Fruit fly (Drosophila melanogaster): ENCODE data around the gene CG43844.

CG43844 gene

DNA sequence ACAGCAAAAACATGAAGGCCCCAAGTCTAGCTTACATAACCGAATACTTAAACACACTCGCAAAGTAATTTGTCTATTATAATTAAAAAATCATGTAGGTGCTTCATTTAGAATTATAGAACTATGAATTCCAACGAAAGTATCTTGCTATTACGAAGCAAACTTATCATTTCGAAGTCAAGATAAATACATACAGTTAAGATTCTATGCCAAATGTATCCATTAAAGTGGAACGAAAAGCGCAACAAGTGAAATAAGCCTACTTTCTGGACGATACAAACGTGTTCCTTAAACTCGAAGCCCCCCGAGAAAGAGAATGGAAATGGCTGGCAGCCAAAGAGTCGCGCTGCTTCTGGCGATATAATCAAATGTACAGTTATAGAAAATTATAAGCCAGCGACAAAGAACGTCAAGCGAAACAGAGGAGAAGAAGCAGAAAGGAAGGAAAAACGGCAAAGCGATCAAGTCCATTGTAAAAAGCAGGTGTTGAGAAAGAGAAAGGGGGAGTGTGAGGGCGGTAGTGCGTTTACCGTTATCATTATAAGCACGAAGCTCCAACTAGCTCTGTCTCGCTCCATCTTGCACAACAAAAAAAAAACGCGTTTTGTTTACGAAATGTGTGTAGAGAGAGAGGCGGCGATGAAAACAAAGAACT lies 36.6 kb upstream of the CG43844 start (continued):
- TF ChIP-seq fd102C (GFP tag; optimal IDR thresholded peaks at IDR 0.05) (no peak), rib (GFP tag; IDR thresholded peaks at IDR 0.05) (no peak), chn (GFP tag; optimal IDR thresholded peaks at IDR 0.05) (no peak), Stat92E (GFP tag; optimal IDR thresholded peaks at IDR 0.05) (no peak), CG13894 (tag; optimal IDR thresholded peaks at IDR 0.05) (no peak), Asciz (GFP tag; optimal IDR thresholded peaks at IDR 0.05) (no peak), CG6813 (GFP tag; optimal IDR thresholded peaks at IDR 0.05) (no peak), CG16815 (GFP tag; optimal IDR thresholded peaks at IDR 0.05) (no peak), B-H2 (GFP tag; optimal IDR thresholded peaks at IDR 0.05) (no peak), CG14441 (GFP tag; IDR thresholded peaks at IDR 0.05) (no peak), Opbp (GFP tag; IDR thresholded peaks at IDR 0.05; ENCODE audit: partially characterized antibody) (no peak), CG4282 (GFP tag; optimal IDR thresholded peaks at IDR 0.05) (no peak), CG4707 (GFP tag; optimal IDR thresholded peaks at IDR 0.05) (no peak), Hsf (GFP tag; optimal IDR thresholded peaks at IDR 0.05) (no peak), croc (GFP tag; conservative IDR thresholded peaks at IDR 0.05) (no peak), ac (GFP tag; optimal IDR thresholded peaks at IDR 0.05) (no peak), Drgx (GFP tag; IDR thresholded peaks at IDR 0.05) (no peak), ATbp (GFP tag; optimal IDR thresholded peaks at IDR 0.05) (no peak), Side (GFP tag; optimal IDR thresholded peaks at IDR 0.05) (no peak), CG12391 (tag; optimal IDR thresholded peaks at IDR 0.05) (peak; percentile 17), MBD-R2 (GFP tag; IDR thresholded peaks at IDR 0.05) (no peak), NK7.1 (GFP tag; optimal IDR thresholded peaks at IDR 0.05) (no peak), CG31441 (GFP tag; IDR thresholded peaks at IDR 0.05) (peak; percentile 31; the same call in 1 of the 2 replicates), Nf-YB (GFP tag; optimal IDR thresholded peaks at IDR 0.05) (no peak), dimm (GFP tag; IDR thresholded peaks at IDR 0.05) (no peak), CG7839 (tag; optimal IDR thresholded peaks at IDR 0.05) (peak; percentile 45), ranshi (GFP tag; IDR thresholded peaks at IDR 0.05) (no peak), CG10979 (tag; optimal IDR thresholded peaks at IDR 0.05) (peak; percentile 23), CG15073 (GFP tag; optimal IDR thresholded peaks at IDR 0.05) (no peak), CG10267 (tag; optimal IDR thresholded peaks at IDR 0.05) (peak; percentile 6), HLH3B (GFP tag; IDR thresholded peaks at IDR 0.05) (no peak), kni (GFP tag; optimal IDR thresholded peaks at IDR 0.05) (peak; percentile 63), stc (GFP tag; IDR thresholded peaks at IDR 0.05) (no peak), CG12236 (GFP tag; optimal IDR thresholded peaks at IDR 0.05) (no peak), knrl (GFP tag; IDR thresholded peaks at IDR 0.05; ENCODE audit: partially characterized antibody) (no peak), CG1602 (GFP tag; optimal IDR thresholded peaks at IDR 0.05) (no peak), fd3F (GFP tag; optimal IDR thresholded peaks at IDR 0.05) (peak; percentile 31), Bgb (GFP tag; IDR thresholded peaks at IDR 0.05; ENCODE audit: partially characterized antibody) (0 out of 2 replicates have a peak, but pooled peaks have one; percentile 21), Doc3 (GFP tag; IDR thresholded peaks at IDR 0.05; ENCODE audit: partially characterized antibody) (no peak), odd (GFP tag; optimal IDR thresholded peaks at IDR 0.05) (no peak), CG6854 (GFP tag; optimal IDR thresholded peaks at IDR 0.05) (no peak), psq (GFP tag; optimal IDR thresholded peaks at IDR 0.05) (peak; percentile 79), nmo (GFP tag; optimal IDR thresholded peaks at IDR 0.05) (peak; percentile 15), phol (tag; optimal IDR thresholded peaks at IDR 0.05) (peak; percentile 15), unc-4 (GFP tag; IDR thresholded peaks at IDR 0.05; ENCODE audit: partially characterized antibody) (no peak), BEAF-32 (GFP tag; optimal IDR thresholded peaks at IDR 0.05) (no peak), al (GFP tag; IDR thresholded peaks at IDR 0.05) (no peak), CG17568 (GFP tag; optimal IDR thresholded peaks at IDR 0.05) (peak; percentile 11), otp (GFP tag; IDR thresholded peaks at IDR 0.05) (0 out of 3 replicates have a peak, but pooled peaks have one; percentile 19)

Data from whole organism, embryonic.